Fruit fly (Drosophila melanogaster) whole organism, adult: ENCODE measurements around the gene CG6325.

Source experiments
- CG14711 ChIP-seq: fragments of 200-800 bp; sonication (Bioruptor generic); optimal IDR thresholded peaks from 2 replicates; lab custom pipeline; 2018; ENCODE audit warnings: missing biosample characterization, mild to moderate bottlenecking, missing genetic modification characterization, moderate library complexity
- CG7101 ChIP-seq: fragments of 200-800 bp; sonication (Bioruptor generic); optimal IDR thresholded peaks from 2 replicates; lab custom pipeline; 2018; ENCODE audit warnings: missing biosample characterization, mild to moderate bottlenecking, missing genetic modification characterization, moderate library complexity
- bab1 ChIP-seq: fragments of 200-800 bp; sonication (Bioruptor generic); optimal IDR thresholded peaks from 3 replicates; lab custom pipeline; 2019; ENCODE audit warnings: missing biosample characterization, mild to moderate bottlenecking, missing genetic modification characterization, moderate library complexity
- cic ChIP-seq: fragments of 200-800 bp; sonication (Bioruptor generic); optimal IDR thresholded peaks from 2 replicates; lab custom pipeline; 2017; ENCODE audit warnings: missing biosample characterization, mild to moderate bottlenecking, missing genetic modification characterization, moderate library complexity
- pad ChIP-seq: fragments of 200-800 bp; sonication (Bioruptor generic); optimal IDR thresholded peaks from 3 replicates; lab custom pipeline; 2017; ENCODE audit warnings: missing biosample characterization, missing genetic modification characterization, mild to moderate bottlenecking, moderate library complexity, missing genetic modification reagents
- toe ChIP-seq: fragments of 200-800 bp; sonication (Bioruptor generic); optimal IDR thresholded peaks from 2 replicates; lab custom pipeline; 2016; ENCODE audit warnings: missing biosample characterization, missing genetic modification characterization

- no peak for TF ChIP-seq pad (GFP tag; lab: Kevin White, UChicago)
- no peak for TF ChIP-seq toe (GFP tag; lab: Kevin White, UChicago)
- no peak for TF ChIP-seq bab1 (GFP tag; lab: Kevin White, UChicago)
- TF ChIP-seq cic = peak; percentile 64
- no peak for TF ChIP-seq CG7101 (tag; lab: Kevin White, UChicago)
- TF ChIP-seq CG14711 (tag; lab: Kevin White, UChicago) = no peak
Measured at dm6 chr3R:10403940-10404339, 3.1 kb downstream of the CG6325 start.
